Worm (Caenorhabditis elegans): ENCODE data around the gene pqe-1.

Gene pqe-1

DNA sequence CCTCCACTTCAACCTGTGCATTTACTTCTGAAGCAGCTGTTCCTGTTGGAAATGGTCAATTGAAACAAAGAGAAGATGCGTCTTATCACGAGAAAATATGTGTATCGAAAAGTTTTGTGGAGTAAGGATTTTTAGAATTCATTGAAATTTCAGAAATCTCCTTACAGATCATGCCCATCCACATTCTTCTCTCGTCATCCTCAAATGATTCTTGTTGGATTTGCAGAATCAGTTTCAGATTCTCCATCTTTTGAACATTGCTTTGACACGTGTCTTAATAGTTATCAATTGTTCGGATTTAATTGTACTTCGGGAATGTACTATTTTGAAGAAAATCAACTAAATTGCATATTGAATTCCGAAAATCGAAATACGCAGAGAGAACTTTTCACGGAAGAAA is 7.0 kb upstream of the pqe-1 start:
- TF ChIP-seq madf-10 (tag; optimal IDR thresholded peaks at IDR 0.05) (no peak), ztf-3 (GFP tag; optimal IDR thresholded peaks at IDR 0.05) (no peak), lin-35 (GFP tag; optimal IDR thresholded peaks at IDR 0.05) (no peak), lir-1 (GFP tag; conservative IDR thresholded peaks at IDR 0.05) (no peak), lin-40 (tag; optimal IDR thresholded peaks at IDR 0.05) (no peak), madf-6 (GFP tag; IDR thresholded peaks at IDR 0.05) (no peak), bed-1 (GFP tag; IDR thresholded peaks at IDR 0.05) (no peak), attf-3 (GFP tag; conservative IDR thresholded peaks at IDR 0.05) (no peak), K12H6.12 (tag; optimal IDR thresholded peaks at IDR 0.05) (no peak), mxl-1 (tag; optimal IDR thresholded peaks at IDR 0.05) (no peak)

DNA sequence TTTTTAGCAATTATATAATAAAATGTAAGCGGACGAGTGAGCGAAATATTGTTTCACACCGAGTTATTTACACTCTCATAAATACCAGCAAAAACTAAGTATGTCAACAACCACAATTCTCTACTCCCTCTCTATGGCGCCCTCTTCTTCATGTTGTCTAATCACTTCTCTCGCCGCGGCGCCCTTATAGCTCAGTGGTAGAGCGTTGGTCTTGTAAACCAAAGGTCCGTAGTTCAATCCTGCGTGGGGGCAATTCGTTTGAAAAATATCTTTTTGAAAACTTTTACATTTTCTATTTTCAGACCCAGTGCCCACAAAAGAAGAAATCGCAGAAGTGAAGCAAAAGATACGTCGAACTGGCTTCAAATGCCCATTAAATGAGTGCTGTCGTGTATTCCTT is 5.3 kb upstream of the pqe-1 start:
- TF ChIP-seq F10E7.11 (tag; optimal IDR thresholded peaks at IDR 0.05): peak; percentile 57
- TF ChIP-seq B0336.3 (GFP tag; IDR thresholded peaks at IDR 0.05): no peak
- no peak for TF ChIP-seq bed-1 (GFP tag; IDR thresholded peaks at IDR 0.05)
- no peak for TF ChIP-seq nfya-1 (tag; optimal IDR thresholded peaks at IDR 0.05; ENCODE audit: borderline replicate concordance, insufficient read depth)
- no peak for TF ChIP-seq mel-28 (tag; optimal IDR thresholded peaks at IDR 0.05; ENCODE audit: borderline replicate concordance)
- peak; percentile 78 for TF ChIP-seq zim-3 (tag; optimal IDR thresholded peaks at IDR 0.05)
- peak; percentile 84 for TF ChIP-seq hmg-1.2 (GFP tag; IDR thresholded peaks at IDR 0.05)
- TF ChIP-seq ztf-18 (tag; optimal IDR thresholded peaks at IDR 0.05): peak; percentile 80
- no peak; the same call in 1 of the 2 replicates for TF ChIP-seq ekl-4 (GFP tag; IDR thresholded peaks at IDR 0.05)
- TF ChIP-seq B0035.1 (tag; optimal IDR thresholded peaks at IDR 0.05): no peak
- TF ChIP-seq unc-130 (GFP tag; optimal IDR thresholded peaks at IDR 0.05): peak; percentile 66
- TF ChIP-seq F49E8.2 (tag; optimal IDR thresholded peaks at IDR 0.05; ENCODE audit: insufficient read depth): peak; percentile 66
- TF ChIP-seq F57C9.4 (tag; optimal IDR thresholded peaks at IDR 0.05): no peak
- no peak; the same call in 1 of the 2 replicates for TF ChIP-seq hsf-1 (GFP tag; IDR thresholded peaks at IDR 0.05)
- peak; percentile 70 for TF ChIP-seq T07F8.4 (tag; optimal IDR thresholded peaks at IDR 0.05)
- TF ChIP-seq B0019.2 (GFP tag; conservative IDR thresholded peaks at IDR 0.05): 0 out of 2 replicates have a peak, but pooled peaks have one; percentile 27
- peak; percentile 83 for TF ChIP-seq madf-3 (GFP tag; IDR thresholded peaks at IDR 0.05)
- TF ChIP-seq lag-1 (GFP tag; IDR thresholded peaks at IDR 0.05): peak; percentile 64; the same call in 1 of the 2 replicates
- TF ChIP-seq tbp1 (GFP tag; optimal IDR thresholded peaks at IDR 0.05): peak; percentile 100
- peak; percentile 85 for TF ChIP-seq nfyb-1 (GFP tag; IDR thresholded peaks at IDR 0.05)
- peak; percentile 89 for TF ChIP-seq athp-1 (tag; optimal IDR thresholded peaks at IDR 0.05)
- peak; percentile 60; the same call in 1 of the 2 replicates for TF ChIP-seq Y67H2A.10 (GFP tag; conservative IDR thresholded peaks at IDR 0.05)
- TF ChIP-seq ztf-22 (GFP tag; optimal IDR thresholded peaks at IDR 0.05): no peak
- TF ChIP-seq efl-1 (GFP tag; optimal IDR thresholded peaks at IDR 0.05): peak; percentile 11
- TF ChIP-seq sdz-38 (tag; optimal IDR thresholded peaks at IDR 0.05): no peak
- no peak for TF ChIP-seq egl-18 (GFP tag; IDR thresholded peaks at IDR 0.05)
- TF ChIP-seq cebp-1 (GFP tag; IDR thresholded peaks at IDR 0.05): peak; percentile 66; the same call in 1 of the 2 replicates
- TF ChIP-seq cebp-1 (tag; optimal IDR thresholded peaks at IDR 0.05): peak; percentile 77
- peak; percentile 95 for TF ChIP-seq B0261.1 (tag; optimal IDR thresholded peaks at IDR 0.05)
- peak; percentile 74 for TF ChIP-seq lsl-1 (GFP tag; optimal IDR thresholded peaks at IDR 0.05)
- peak; percentile 85 for TF ChIP-seq Y56A3A.18 (GFP tag; IDR thresholded peaks at IDR 0.05)
- no peak; the same call in 1 of the 2 replicates for TF ChIP-seq C17E4.6 (GFP tag; IDR thresholded peaks at IDR 0.05)
- peak; percentile 98 for TF ChIP-seq lin-26 (GFP tag; IDR thresholded peaks at IDR 0.05)
- TF ChIP-seq let-607 (tag; optimal IDR thresholded peaks at IDR 0.05): peak in 1 of 2 experiments; percentile 58
- peak; percentile 49 for TF ChIP-seq tlf-1 (GFP tag; optimal IDR thresholded peaks at IDR 0.05)
- peak; percentile 80; the same call in 1 of the 2 replicates for TF ChIP-seq Y95B8A.8 (GFP tag; IDR thresholded peaks at IDR 0.05)
- TF ChIP-seq him-1 (tag; optimal IDR thresholded peaks at IDR 0.05): peak; percentile 85
- TF ChIP-seq attf-6 (GFP tag; IDR thresholded peaks at IDR 0.05): peak; percentile 68; the same call in 1 of the 2 replicates

Data from whole organism, young adult.